Fruit fly (Drosophila melanogaster) Kc167 (cell line): ENCODE data around the gene CG10761.

Experiments used
- Myc ChIP-seq: fragments of >200 bp; optimal IDR thresholded peaks from 2 replicates; lab custom pipeline; 2017; ENCODE audit warnings: missing external identifiers
- Sin3A ChIP-seq: fragments of >200 bp; optimal IDR thresholded peaks from 2 replicates; lab custom pipeline; 2018; ENCODE audit warnings: missing external identifiers
- h ChIP-seq: fragments of >200 bp; optimal IDR thresholded peaks from 3 replicates; lab custom pipeline; 2018; ENCODE audit warnings: missing external identifiers
- insv ChIP-seq: fragments of >200 bp; optimal IDR thresholded peaks from 3 replicates; lab custom pipeline; 2018; ENCODE audit warnings: missing external identifiers
- psq ChIP-seq: fragments of >200 bp; optimal IDR thresholded peaks from 2 replicates; lab custom pipeline; 2017; ENCODE audit warnings: missing external identifiers
- ttk ChIP-seq: sonication (Bioruptor generic); optimal IDR thresholded peaks from 2 replicates; lab custom pipeline; 2017; ENCODE audit warnings: missing external identifiers

CG10761 gene

DNA sequence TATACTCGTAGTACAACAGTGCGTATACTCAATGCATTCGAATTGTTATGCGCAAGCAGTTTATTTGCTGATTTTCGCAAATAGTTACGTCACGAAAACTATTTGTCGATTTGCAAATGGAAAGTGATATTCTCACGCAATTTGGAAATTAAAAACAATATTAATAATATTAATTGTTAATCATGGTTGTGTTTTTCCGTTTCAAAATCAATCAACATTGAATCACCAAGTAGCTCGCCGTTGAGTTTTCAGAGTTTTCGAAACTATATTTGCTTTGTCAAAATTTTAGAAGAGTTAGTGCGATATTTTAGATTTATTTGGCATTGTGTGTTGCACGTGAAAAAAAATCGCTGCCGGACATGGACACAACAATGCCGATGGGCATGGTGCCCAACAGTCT, 2.8 kb downstream of the CG10761 start, which contains the start of gene CG15337:
TSS of gene CG15337 (plus strand) at position 301 of the 400 bp plus-strand sequence.
- TF ChIP-seq Sin3A (lab: Kevin White, UChicago) (no peak), ttk (no peak), Myc (lab: Kevin White, UChicago) (no peak), insv (lab: Kevin White, UChicago) (no peak), psq (lab: Kevin White, UChicago) (no peak), h (lab: Kevin White, UChicago) (no peak)

DNA sequence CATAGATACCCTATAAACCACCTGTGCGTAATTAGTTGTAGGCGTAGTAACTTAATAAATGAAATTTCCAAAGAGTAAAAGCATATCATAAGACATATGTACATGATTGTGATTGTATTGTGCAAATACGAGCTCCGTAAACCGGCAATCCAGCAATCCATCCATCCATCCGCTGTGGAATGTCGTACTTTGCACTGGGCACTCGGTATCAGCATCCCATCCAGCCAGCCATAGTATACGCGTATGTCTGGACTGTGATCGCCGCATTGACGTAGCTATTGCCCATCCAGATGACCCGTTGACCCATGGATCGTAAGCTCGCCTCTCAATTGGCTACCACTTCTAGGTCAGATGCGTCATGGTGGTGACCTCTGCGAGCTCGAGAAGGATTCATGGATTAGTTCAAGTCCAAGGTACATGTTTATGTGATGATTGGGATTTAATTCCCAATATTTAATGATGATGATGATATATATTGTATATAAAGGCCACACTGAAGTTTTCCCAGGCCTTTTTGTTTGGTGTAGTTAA, 3.6 kb downstream of the CG10761 start:
- TF ChIP-seq insv (lab: Kevin White, UChicago) (no peak), Myc (lab: Kevin White, UChicago) (no peak), ttk (no peak), h (lab: Kevin White, UChicago) (no peak), Sin3A (lab: Kevin White, UChicago) (no peak), psq (lab: Kevin White, UChicago) (no peak)

- TF ChIP-seq h (lab: Kevin White, UChicago) (no peak), psq (lab: Kevin White, UChicago) (no peak), insv (lab: Kevin White, UChicago) (no peak), Sin3A (lab: Kevin White, UChicago) (no peak), ttk (no peak), Myc (lab: Kevin White, UChicago) (no peak)
Observed at dm6 chrX:8157294-8157693, 5.3 kb downstream of the CG10761 start, which contains the start of the genes Traf6 and GIIIspla2. Traf6 (minus strand) TSS chrX:8157386. GIIIspla2 (plus strand) TSS chrX:8157628.

DNA sequence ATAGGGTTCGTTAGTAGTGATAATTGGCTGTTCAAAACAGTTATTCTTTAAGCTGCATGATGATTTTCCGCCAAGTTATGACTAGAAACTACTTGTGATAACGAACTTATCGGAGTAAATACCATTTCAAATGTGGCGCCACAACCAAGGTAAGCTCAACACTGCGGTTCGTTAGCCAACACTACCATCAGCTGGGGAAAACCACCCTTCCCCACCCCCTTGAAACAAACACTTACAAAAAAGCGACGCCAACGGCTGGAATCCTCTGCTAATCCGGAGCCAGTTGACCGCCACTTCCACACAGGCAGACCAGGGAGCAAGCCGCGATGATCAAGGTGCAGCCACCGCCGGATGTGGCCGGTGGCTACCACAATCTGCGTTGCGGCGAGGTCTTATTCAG, 9.9 kb downstream of the CG10761 start, which contains the start of gene CG18262:
TSS of gene CG18262 (plus strand) at position 231 of the 400 bp plus-strand sequence.
- TF ChIP-seq h (lab: Kevin White, UChicago): no peak
- TF ChIP-seq psq (lab: Kevin White, UChicago): no peak

- TF ChIP-seq Sin3A (lab: Kevin White, UChicago) (no peak), insv (lab: Kevin White, UChicago) (no peak), ttk (no peak), Myc (lab: Kevin White, UChicago) (no peak), psq (lab: Kevin White, UChicago) (no peak), h (lab: Kevin White, UChicago) (no peak)
Observed at dm6 chrX:8152077-8152476, 10.5 kb downstream of the CG10761 start, which contains the start of gene Gbeta5. Gbeta5 (minus strand) TSS chrX:8152275.

DNA sequence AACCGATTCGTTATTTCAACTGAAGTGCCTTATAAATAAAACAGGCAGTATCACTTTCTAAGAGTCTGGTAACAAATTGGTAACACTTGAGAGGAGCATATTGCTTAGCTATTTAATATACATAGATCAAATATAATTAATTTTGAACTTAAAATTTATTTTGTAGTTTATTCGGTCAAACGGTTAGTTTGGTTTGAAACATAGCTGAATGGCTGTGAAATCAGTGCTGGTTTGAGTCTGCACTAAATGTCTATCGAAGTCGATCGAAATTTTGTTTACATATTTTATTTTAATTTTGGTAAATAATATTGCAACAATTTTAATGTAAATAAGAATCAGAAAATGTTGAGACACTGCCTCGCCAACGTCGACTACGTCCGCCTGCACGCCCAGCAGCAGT, 14.0 kb downstream of the CG10761 start, which contains the start of gene CG10959:
TSS of gene CG10959 (plus strand) at position 228 of the 400 bp plus-strand sequence.
- TF ChIP-seq h (lab: Kevin White, UChicago) (no peak), Myc (lab: Kevin White, UChicago) (no peak), Sin3A (lab: Kevin White, UChicago) (no peak), ttk (no peak), psq (lab: Kevin White, UChicago) (no peak), insv (lab: Kevin White, UChicago) (no peak)

DNA sequence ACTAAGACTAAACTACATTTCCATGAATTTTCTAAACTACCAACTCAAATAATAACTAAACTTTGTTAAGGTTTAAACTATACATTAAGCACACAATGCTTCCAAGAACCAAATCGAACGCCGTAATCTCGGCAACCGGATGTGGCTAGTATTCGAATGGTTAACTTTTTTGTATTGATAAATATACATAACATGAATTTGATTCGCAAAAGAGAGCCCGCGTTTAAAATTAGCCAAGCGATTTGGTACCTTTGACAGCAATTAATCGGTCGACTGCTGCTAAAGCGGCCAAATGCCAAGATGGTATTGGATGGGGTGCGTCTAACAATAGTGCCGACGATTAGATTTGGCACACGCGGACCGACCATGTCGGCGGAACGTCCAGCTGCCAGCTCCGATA, 14.9 kb downstream of the CG10761 start, which contains the start of gene CG15336:
TSS of gene CG15336 (plus strand) at position 301 of the 400 bp plus-strand sequence.
- no peak for TF ChIP-seq psq (lab: Kevin White, UChicago)
- TF ChIP-seq ttk: no peak
- TF ChIP-seq Myc (lab: Kevin White, UChicago): no peak
- TF ChIP-seq insv (lab: Kevin White, UChicago): no peak
- TF ChIP-seq h (lab: Kevin White, UChicago): no peak
- TF ChIP-seq Sin3A (lab: Kevin White, UChicago): no peak

dm6 chrX:8145501-8146157, 17.0 kb downstream of the CG10761 start, which contains the start of the genes alpha-PheRS and CG2129:
alpha-PheRS (minus strand) TSS chrX:8145602.
CG2129 (plus strand) TSS chrX:8145839.
- TF ChIP-seq Myc (lab: Kevin White, UChicago) (no peak), h (lab: Kevin White, UChicago) (no peak), psq (lab: Kevin White, UChicago) (no peak), ttk (no peak), Sin3A (lab: Kevin White, UChicago) (no peak), insv (lab: Kevin White, UChicago) (no peak)

DNA sequence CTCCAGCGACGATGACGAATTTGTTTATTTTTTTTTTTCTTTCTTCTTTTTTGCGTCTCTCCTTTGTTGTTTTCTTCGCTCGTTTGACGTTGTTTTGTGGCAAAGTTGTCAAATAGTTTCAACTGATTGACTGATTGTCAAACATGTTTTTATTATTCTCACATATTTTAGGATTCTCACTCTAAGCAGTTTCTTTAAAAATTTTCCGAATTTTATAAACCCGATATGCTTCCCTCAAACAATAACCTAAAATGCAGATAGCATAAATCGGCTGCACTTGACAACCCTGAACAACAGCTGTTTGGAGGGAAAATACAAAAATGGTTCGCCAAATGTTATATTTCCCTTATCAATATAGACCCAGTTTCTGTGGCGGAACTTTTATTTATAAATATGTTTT, 19.1 kb downstream of the CG10761 start, which contains the start of gene CG17982:
TSS of gene CG17982 (minus strand) at position 299 of the 400 bp plus-strand sequence.
- no peak for TF ChIP-seq h (lab: Kevin White, UChicago)
- TF ChIP-seq Myc (lab: Kevin White, UChicago): no peak
- TF ChIP-seq Sin3A (lab: Kevin White, UChicago): no peak
- peak; percentile 13 for TF ChIP-seq psq (lab: Kevin White, UChicago)
- TF ChIP-seq ttk: no peak
- TF ChIP-seq insv (lab: Kevin White, UChicago): no peak

- TF ChIP-seq insv (lab: Kevin White, UChicago): no peak
Observed at dm6 chrX:8142067-8142462, 20.5 kb downstream of the CG10761 start, which contains the start of gene Smox. Smox (minus strand) TSS chrX:8142279.

- TF ChIP-seq psq (lab: Kevin White, UChicago): no peak
- no peak for TF ChIP-seq h (lab: Kevin White, UChicago)
- TF ChIP-seq ttk: no peak
- no peak for TF ChIP-seq insv (lab: Kevin White, UChicago)
- no peak for TF ChIP-seq Sin3A (lab: Kevin White, UChicago)
- TF ChIP-seq Myc (lab: Kevin White, UChicago): no peak
Observed at dm6 chrX:8141353-8142066, 21.1 kb downstream of the CG10761 start.
